Worm (Caenorhabditis elegans) whole organism, young adult: ENCODE measurements around the gene T21B4.15.

Experiments used
- F10E7.11 ChIP-seq: sonication (generic microtip); optimal IDR thresholded peaks from 2 replicates; lab custom pipeline; 2017; ENCODE audit warnings: mild to moderate bottlenecking, missing genetic modification characterization, moderate library complexity, missing compliant biosample characterization
- F22D6.2 ChIP-seq: sonication (generic microtip); optimal IDR thresholded peaks from 2 replicates; lab custom pipeline; 2016; ENCODE audit warnings: mild to moderate bottlenecking, missing genetic modification characterization, missing compliant biosample characterization
- F23B12.7 ChIP-seq: sonication (generic microtip); optimal IDR thresholded peaks from 2 replicates; lab custom pipeline; 2017; ENCODE audit warnings: missing genetic modification characterization, mild to moderate bottlenecking, missing compliant biosample characterization, antibody characterized with exemption, moderate library complexity; ENCODE audit not compliant: insufficient read depth
- F39B2.1 ChIP-seq: fragments of 200-800 bp; sonication (Bioruptor generic); IDR thresholded peaks from 2 replicates; pipeline ENCODE4 v1.3.6; 2022; ENCODE audit warnings: missing genetic modification reagents, missing genetic modification characterization, missing compliant biosample characterization
- F49E8.2 ChIP-seq: sonication (generic microtip); optimal IDR thresholded peaks from 3 replicates; lab custom pipeline; 2017; ENCODE audit warnings: missing genetic modification characterization, mild to moderate bottlenecking, missing compliant biosample characterization, antibody characterized with exemption, moderate library complexity; ENCODE audit not compliant: insufficient read depth
- F55B11.4 ChIP-seq: sonication (generic microtip); optimal IDR thresholded peaks from 2 replicates; lab custom pipeline; 2016; ENCODE audit warnings: missing compliant biosample characterization, missing genetic modification characterization, borderline replicate concordance; ENCODE audit not compliant: insufficient read depth
- K12H6.12 ChIP-seq: fragments of 200-800 bp; sonication (Bioruptor generic); optimal IDR thresholded peaks from 2 replicates; lab custom pipeline; 2018; ENCODE audit warnings: mild to moderate bottlenecking, missing genetic modification characterization, missing compliant biosample characterization
- T26A5.8 ChIP-seq: sonication (generic microtip); optimal IDR thresholded peaks from 2 replicates; lab custom pipeline; 2016; ENCODE audit warnings: missing genetic modification characterization, missing compliant biosample characterization
- Y56A3A.18 ChIP-seq: fragments of 200-800 bp; sonication (Bioruptor generic); IDR thresholded peaks from 2 replicates; pipeline ENCODE4 v1.3.6; 2022; ENCODE audit warnings: missing genetic modification reagents, missing genetic modification characterization, missing compliant biosample characterization
- Y67H2A.10 ChIP-seq: fragments of 200-800 bp; sonication (Bioruptor generic); conservative IDR thresholded peaks from 2 replicates; pipeline ENCODE4 v1.3.6; 2022; ENCODE audit warnings: missing genetic modification reagents, missing genetic modification characterization, missing compliant biosample characterization
- Y79H2A.3 ChIP-seq: fragments of 200-800 bp; sonication (Bioruptor generic); conservative IDR thresholded peaks from 2 replicates; pipeline ENCODE4 v1.3.6; 2022; ENCODE audit warnings: missing genetic modification reagents, missing genetic modification characterization, missing compliant biosample characterization
- ZK185.1 ChIP-seq: sonication (generic microtip); optimal IDR thresholded peaks from 2 replicates; lab custom pipeline; 2016; ENCODE audit warnings: mild to moderate bottlenecking, missing genetic modification characterization, missing compliant biosample characterization; ENCODE audit not compliant: poor library complexity, severe bottlenecking
- ama-1 ChIP-seq, 3 experiments: fragments of 150-350 bp in 1 of 3; sonication (generic microtip) in 2 of 3; optimal IDR thresholded peaks; 2 replicates each; lab custom pipeline; 2014 to 2018; ENCODE audit warnings: missing biosample characterization in 2 of 3, missing genetic modification characterization in 2 of 3, missing genetic modification reagents in 2 of 3
- aptf-2 ChIP-seq: fragments of 200-800 bp; sonication (Bioruptor generic); conservative IDR thresholded peaks from 2 replicates; pipeline ENCODE4 v1.3.6; 2022; ENCODE audit warnings: missing genetic modification reagents, missing genetic modification characterization, missing compliant biosample characterization
- attf-5 ChIP-seq: fragments of 200-800 bp; sonication (Bioruptor generic); optimal IDR thresholded peaks from 2 replicates; lab custom pipeline; 2018; ENCODE audit warnings: mild to moderate bottlenecking, missing genetic modification characterization, missing compliant biosample characterization
- attf-6 ChIP-seq: fragments of 200-800 bp; sonication (Bioruptor generic); IDR thresholded peaks from 2 replicates; pipeline ENCODE4 v1.3.6; 2022; ENCODE audit warnings: missing genetic modification reagents, missing genetic modification characterization, missing compliant biosample characterization
- bed-1 ChIP-seq: fragments of 200-800 bp; sonication (Bioruptor generic); IDR thresholded peaks from 2 replicates; pipeline ENCODE4 v1.3.6; 2022; ENCODE audit warnings: missing genetic modification reagents, missing genetic modification characterization, missing compliant biosample characterization
- bed-2 ChIP-seq: fragments of 200-800 bp; sonication (Bioruptor generic); IDR thresholded peaks from 2 replicates; pipeline ENCODE4 v1.3.6; 2022; ENCODE audit warnings: missing genetic modification reagents, missing genetic modification characterization, missing compliant biosample characterization
- ccch-3 ChIP-seq: fragments of 200-800 bp; sonication (Bioruptor generic); optimal IDR thresholded peaks from 2 replicates; lab custom pipeline; 2018; ENCODE audit warnings: mild to moderate bottlenecking, missing genetic modification characterization, missing compliant biosample characterization
- ceh-100 ChIP-seq: fragments of 200-800 bp; sonication (Bioruptor generic); IDR thresholded peaks from 2 replicates; pipeline ENCODE4 v1.3.6; 2022; ENCODE audit warnings: missing genetic modification reagents, missing genetic modification characterization, missing compliant biosample characterization
- die-1 ChIP-seq: sonication (generic microtip); optimal IDR thresholded peaks from 2 replicates; lab custom pipeline; 2016; ENCODE audit warnings: missing genotype, mild to moderate bottlenecking, missing genetic modification characterization, missing compliant biosample characterization
- egl-18 ChIP-seq: fragments of 200-800 bp; sonication (Bioruptor generic); IDR thresholded peaks from 2 replicates; pipeline ENCODE4 v1.3.6; 2022; ENCODE audit warnings: missing genetic modification reagents, missing genetic modification characterization, missing compliant biosample characterization
- ekl-4 ChIP-seq: fragments of 200-800 bp; sonication (Bioruptor generic); IDR thresholded peaks from 2 replicates; pipeline ENCODE4 v1.3.6; 2022; ENCODE audit warnings: missing genetic modification reagents, missing genetic modification characterization, missing compliant biosample characterization
- ets-4 ChIP-seq: fragments of 200-800 bp; sonication (Bioruptor generic); optimal IDR thresholded peaks from 2 replicates; lab custom pipeline; 2018; ENCODE audit warnings: mild to moderate bottlenecking, missing genetic modification characterization, missing compliant biosample characterization
- gei-17 ChIP-seq: fragments of 200-800 bp; sonication (Bioruptor generic); optimal IDR thresholded peaks from 2 replicates; lab custom pipeline; 2018; ENCODE audit warnings: mild to moderate bottlenecking, missing genetic modification characterization, missing compliant biosample characterization
- him-1 ChIP-seq: sonication (generic microtip); optimal IDR thresholded peaks from 2 replicates; lab custom pipeline; 2016; ENCODE audit warnings: missing genotype, missing genetic modification reagents, missing genetic modification characterization, missing compliant biosample characterization
- hlh-26 ChIP-seq: fragments of 200-800 bp; sonication (Bioruptor generic); conservative IDR thresholded peaks from 2 replicates; pipeline ENCODE4 v1.3.6; 2022; ENCODE audit warnings: missing genetic modification reagents, missing genetic modification characterization, missing compliant biosample characterization
- hmg-20 ChIP-seq: fragments of 200-800 bp; sonication (Bioruptor generic); IDR thresholded peaks from 2 replicates; pipeline ENCODE4 v1.3.6; 2022; ENCODE audit warnings: missing genetic modification reagents, missing genetic modification characterization, missing compliant biosample characterization
- hrde-1 ChIP-seq: sonication (generic microtip); optimal IDR thresholded peaks from 2 replicates; lab custom pipeline; 2016; ENCODE audit warnings: missing genetic modification characterization, mild to moderate bottlenecking, missing compliant biosample characterization, moderate library complexity, missing genotype, missing genetic modification reagents, borderline replicate concordance
- lag-1 ChIP-seq: fragments of 200-800 bp; sonication (Bioruptor generic); IDR thresholded peaks from 2 replicates; pipeline ENCODE4 v1.3.6; 2022; ENCODE audit warnings: missing genetic modification reagents, missing genetic modification characterization, missing compliant biosample characterization
- let-607 ChIP-seq, 2 experiments: fragments of 200-800 bp in 1 of 2; sonication (Bioruptor generic) in 1 of 2; sonication (generic microtip) in 1 of 2; optimal IDR thresholded peaks; 2 replicates each; lab custom pipeline; 2016 to 2018; ENCODE audit warnings: mild to moderate bottlenecking in 2 of 2, missing compliant biosample characterization in 2 of 2, missing genetic modification characterization in 2 of 2, moderate library complexity in 2 of 2, missing genotype in 1 of 2
- lin-35 ChIP-seq, 3 experiments: fragments of 150-350 bp in 2 of 3; sonication (generic microtip) in 1 of 3; optimal IDR thresholded peaks; 2 replicates each; lab custom pipeline; 2014 to 2018; ENCODE audit warnings: missing biosample characterization in 3 of 3, missing genetic modification characterization in 3 of 3, missing genetic modification reagents in 3 of 3
- madf-6 ChIP-seq: fragments of 200-800 bp; sonication (Bioruptor generic); IDR thresholded peaks from 2 replicates; pipeline ENCODE4 v1.3.6; 2022; ENCODE audit warnings: missing genetic modification reagents, missing genetic modification characterization, missing compliant biosample characterization
- mel-28 ChIP-seq: sonication (generic microtip); optimal IDR thresholded peaks from 2 replicates; lab custom pipeline; 2016; ENCODE audit warnings: borderline replicate concordance, mild to moderate bottlenecking, missing genetic modification characterization, missing compliant biosample characterization
- repo-1 ChIP-seq: sonication (generic microtip); optimal IDR thresholded peaks from 2 replicates; lab custom pipeline; 2017; ENCODE audit warnings: mild to moderate bottlenecking, missing genetic modification characterization, missing compliant biosample characterization
- sdz-38 ChIP-seq: sonication (generic microtip); optimal IDR thresholded peaks from 2 replicates; lab custom pipeline; 2016; ENCODE audit warnings: missing genotype, missing genetic modification characterization, missing compliant biosample characterization
- sea-2 ChIP-seq: fragments of 200-800 bp; sonication (Bioruptor generic); IDR thresholded peaks from 2 replicates; pipeline ENCODE4 v1.3.6; 2022; ENCODE audit warnings: missing genetic modification characterization, missing compliant biosample characterization
- snpc-1.1 ChIP-seq: sonication (generic microtip); optimal IDR thresholded peaks from 2 replicates; lab custom pipeline; 2017; ENCODE audit warnings: missing genetic modification characterization, mild to moderate bottlenecking, missing compliant biosample characterization, antibody characterized with exemption, moderate library complexity, missing genotype, missing genetic modification reagents; ENCODE audit not compliant: insufficient read depth
- snpc-1.3 ChIP-seq: sonication (generic microtip); optimal IDR thresholded peaks from 2 replicates; lab custom pipeline; 2017; ENCODE audit warnings: missing genetic modification characterization, mild to moderate bottlenecking, missing compliant biosample characterization, antibody characterized with exemption, moderate library complexity, missing genotype, missing genetic modification reagents; ENCODE audit not compliant: insufficient read depth
- snpc-4 ChIP-seq, 5 experiments: fragments of 150-350 bp in 1 of 5; sonication (generic microtip) in 4 of 5; optimal IDR thresholded peaks; 2 replicates each; lab custom pipeline; 2014 to 2018; ENCODE audit warnings: missing genetic modification characterization in 5 of 5, missing biosample characterization in 3 of 5, antibody characterized with exemption in 2 of 5, mild to moderate bottlenecking in 2 of 5, missing compliant biosample characterization in 2 of 5, missing genotype in 2 of 5, moderate library complexity in 2 of 5, missing genetic modification reagents in 1 of 5
- unc-62 ChIP-seq: fragments of 150-350 bp; optimal IDR thresholded peaks from 2 replicates; lab custom pipeline; 2014; ENCODE audit warnings: missing biosample characterization, missing genetic modification reagents, missing genetic modification characterization
- zfh-2 ChIP-seq: fragments of 200-800 bp; sonication (Bioruptor generic); conservative IDR thresholded peaks from 2 replicates; pipeline ENCODE4 v1.3.6; 2022; ENCODE audit warnings: missing genetic modification reagents, missing genetic modification characterization, missing compliant biosample characterization
- ztf-18 ChIP-seq: sonication (generic microtip); optimal IDR thresholded peaks from 2 replicates; lab custom pipeline; 2016; ENCODE audit warnings: missing genotype, mild to moderate bottlenecking, missing genetic modification characterization, missing compliant biosample characterization
- ztf-3 ChIP-seq: fragments of 200-800 bp; sonication (Bioruptor generic); optimal IDR thresholded peaks from 2 replicates; lab custom pipeline; 2018; ENCODE audit warnings: mild to moderate bottlenecking, missing genetic modification characterization, missing compliant biosample characterization

T21B4.15 gene

ce11 chrII:12494556-12495131 is 4.6 kb downstream of the T21B4.15 start, which contains the start of gene col-85 (continued):
- TF ChIP-seq sdz-38 (tag; lab: Kevin White, UChicago), result no peak
- 0 out of 2 replicates have a peak, but pooled peaks have one; percentile 77 for TF ChIP-seq bed-1
- TF ChIP-seq Y56A3A.18 (GFP tag; lab: Robert Waterston, UW), result peak; percentile 56; the same call in 1 of the 2 replicates
- peak; percentile 78 for TF ChIP-seq ceh-100
- TF ChIP-seq him-1 (tag; lab: Kevin White, UChicago), result peak; percentile 89
- TF ChIP-seq snpc-1.1 (tag; lab: Kevin White, UChicago), result peak; percentile 90
- TF ChIP-seq hrde-1 (tag; lab: Kevin White, UChicago), result peak; percentile 74
- TF ChIP-seq F49E8.2 (tag; lab: Kevin White, UChicago), result peak; percentile 68
- no peak for TF ChIP-seq Y79H2A.3 (GFP tag; lab: Robert Waterston, UW)
- no peak for TF ChIP-seq F39B2.1 (GFP tag; lab: Robert Waterston, UW)
- TF ChIP-seq F10E7.11 (tag; lab: Kevin White, UChicago), result peak; percentile 78
- no peak for TF ChIP-seq lag-1 (GFP tag; lab: Robert Waterston, UW)
- TF ChIP-seq zfh-2 (GFP tag; lab: Robert Waterston, UW), result peak; percentile 17
- TF ChIP-seq ets-4 (GFP tag; lab: Kevin White, UChicago), result no peak
- TF ChIP-seq F22D6.2, result peak; percentile 4
- TF ChIP-seq let-607 (tag; optimal IDR thresholded peaks at IDR 0.05; lab: Kevin White, UChicago), result peak; percentile 3 to 56
- peak; percentile 30 for TF ChIP-seq ccch-3 (GFP tag; lab: Kevin White, UChicago)
- no peak for TF ChIP-seq sea-2 (GFP tag; lab: Robert Waterston, UW)
- TF ChIP-seq F23B12.7 (tag; lab: Kevin White, UChicago), result peak; percentile 88
- no peak for TF ChIP-seq hlh-26
- TF ChIP-seq aptf-2 (GFP tag; lab: Robert Waterston, UW), result 0 out of 2 replicates have a peak, but pooled peaks have one; percentile 34
- peak; percentile 3 for TF ChIP-seq mel-28
- TF ChIP-seq snpc-1.3 (tag; lab: Kevin White, UChicago), result peak; percentile 87
- peak; percentile 55 for TF ChIP-seq ztf-3 (GFP tag; lab: Kevin White, UChicago)
- peak; percentile 67 for TF ChIP-seq hmg-20 (GFP tag; lab: Robert Waterston, UW)
- peak; percentile 84 for TF ChIP-seq attf-5 (GFP tag; lab: Kevin White, UChicago)
- TF ChIP-seq K12H6.12 (tag; lab: Kevin White, UChicago), result peak; percentile 23
- TF ChIP-seq madf-6, result peak; percentile 72
- TF ChIP-seq ama-1 (optimal IDR thresholded peaks at IDR 0.05; lab: Kevin White, UChicago), result no peak
- peak in 1 of 2 experiments; percentile 82 for TF ChIP-seq ama-1 (GFP tag; optimal IDR thresholded peaks at IDR 0.05; lab: Kevin White, UChicago)
- peak; percentile 49 for TF ChIP-seq T26A5.8 (tag; lab: Kevin White, UChicago)
- peak; percentile 72 for TF ChIP-seq ekl-4 (GFP tag; lab: Robert Waterston, UW)
- TF ChIP-seq egl-18 (GFP tag; lab: Robert Waterston, UW), result 0 out of 2 replicates have a peak, but pooled peaks have one; percentile 50
- TF ChIP-seq bed-2 (GFP tag; lab: Robert Waterston, UW), result no peak
- TF ChIP-seq gei-17 (GFP tag; lab: Kevin White, UChicago), result peak; percentile 5
- TF ChIP-seq repo-1 (tag; lab: Kevin White, UChicago), result peak; percentile 50
- TF ChIP-seq ZK185.1, result no peak
- no peak for TF ChIP-seq Y67H2A.10 (GFP tag; lab: Robert Waterston, UW)
- TF ChIP-seq attf-6 (GFP tag; lab: Robert Waterston, UW), result peak; percentile 56; the same call in 1 of the 2 replicates
- TF ChIP-seq lin-35 (GFP tag; optimal IDR thresholded peaks at IDR 0.05; lab: Kevin White, UChicago), result peak in 1 of 3 experiments; percentile 78
- peak; percentile 87 for TF ChIP-seq die-1
- TF ChIP-seq ztf-18, result peak; percentile 81
- no peak for TF ChIP-seq unc-62
- no peak for TF ChIP-seq F55B11.4 (tag; lab: Kevin White, UChicago)
- peak; percentile 91 for TF ChIP-seq snpc-4 (GFP tag; optimal IDR thresholded peaks at IDR 0.05; lab: Kevin White, UChicago)
- peak; percentile 92 to 97 (median 95) for TF ChIP-seq snpc-4 (tag; optimal IDR thresholded peaks at IDR 0.05; lab: Kevin White, UChicago)
